Fruit fly (Drosophila melanogaster): ENCODE measurements around the gene CG12402.

The CG12402 gene

dm6 chr3R:14095428-14095827 is 12.7 kb downstream of the CG12402 start (continued):
- TF ChIP-seq Hand (GFP tag; optimal IDR thresholded peaks at IDR 0.05) (no peak), corto (GFP tag; optimal IDR thresholded peaks at IDR 0.05) (no peak), chm (GFP tag; IDR thresholded peaks at IDR 0.05) (no peak), CG5180 (GFP tag; optimal IDR thresholded peaks at IDR 0.05) (peak; percentile 43), CG14860 (GFP tag; IDR thresholded peaks at IDR 0.05; ENCODE audit: partially characterized antibody) (no peak), row (GFP tag; IDR thresholded peaks at IDR 0.05) (peak; percentile 63), dimm (GFP tag; IDR thresholded peaks at IDR 0.05) (no peak), gce (GFP tag; IDR thresholded peaks at IDR 0.05) (no peak), salm (tag; optimal IDR thresholded peaks at IDR 0.05) (peak; percentile 19), Bgb (GFP tag; IDR thresholded peaks at IDR 0.05; ENCODE audit: partially characterized antibody) (no peak), CG12219 (GFP tag; optimal IDR thresholded peaks at IDR 0.05) (peak; percentile 28), Six4 (GFP tag; optimal IDR thresholded peaks at IDR 0.05) (peak; percentile 21), CG10321 (GFP tag; IDR thresholded peaks at IDR 0.05) (no peak), trh (GFP tag; optimal IDR thresholded peaks at IDR 0.05) (no peak), hbn (GFP tag; IDR thresholded peaks at IDR 0.05; ENCODE audit: partially characterized antibody) (no peak), Vsx1 (GFP tag; optimal IDR thresholded peaks at IDR 0.05) (peak; percentile 39), ATbp (GFP tag; optimal IDR thresholded peaks at IDR 0.05) (peak; percentile 64), trem (tag; optimal IDR thresholded peaks at IDR 0.05) (peak; percentile 24), B-H2 (GFP tag; optimal IDR thresholded peaks at IDR 0.05) (no peak), Ptx1 (GFP tag; IDR thresholded peaks at IDR 0.05) (peak; percentile 76), CG9437 (GFP tag; optimal IDR thresholded peaks at IDR 0.05) (peak; percentile 31), CG15601 (tag; optimal IDR thresholded peaks at IDR 0.05) (peak; percentile 36), ci (GFP tag; IDR thresholded peaks at IDR 0.05) (no peak; the same call in 2 of the 3 replicates), CG2202 (tag; optimal IDR thresholded peaks at IDR 0.05) (no peak), aop (GFP tag; IDR thresholded peaks at IDR 0.05) (no peak), CG30020 (tag; optimal IDR thresholded peaks at IDR 0.05) (no peak), bcd (GFP tag; optimal IDR thresholded peaks at IDR 0.05) (no peak), az2 (GFP tag; optimal IDR thresholded peaks at IDR 0.05) (peak; percentile 41), Kr (GFP tag; optimal IDR thresholded peaks at IDR 0.05) (no peak), hkb (optimal IDR thresholded peaks at IDR 0.05) (no peak), hkb (GFP tag; IDR thresholded peaks at IDR 0.05) (peak; percentile 70), MBD-R2 (GFP tag; IDR thresholded peaks at IDR 0.05) (no peak; the same call in 1 of the 2 replicates), wdn (GFP tag; IDR thresholded peaks at IDR 0.05) (no peak), p53 (GFP tag; optimal IDR thresholded peaks at IDR 0.05) (no peak), CG11398 (GFP tag; optimal IDR thresholded peaks at IDR 0.05) (no peak), Myb (GFP tag; optimal IDR thresholded peaks at IDR 0.05) (no peak), zfh2 (GFP tag; optimal IDR thresholded peaks at IDR 0.05) (no peak), CG31365 (tag; optimal IDR thresholded peaks at IDR 0.05) (no peak), CG12104 (GFP tag; optimal IDR thresholded peaks at IDR 0.05) (peak; percentile 19), kah (GFP tag; optimal IDR thresholded peaks at IDR 0.05) (peak; percentile 17), CHES-1-like (GFP tag; optimal IDR thresholded peaks at IDR 0.05) (no peak), CG15696 (tag; optimal IDR thresholded peaks at IDR 0.05) (no peak), ewg (GFP tag; optimal IDR thresholded peaks at IDR 0.05) (no peak), Mes4 (GFP tag; optimal IDR thresholded peaks at IDR 0.05) (no peak), slou (GFP tag; optimal IDR thresholded peaks at IDR 0.05) (no peak), CG12744 (GFP tag; optimal IDR thresholded peaks at IDR 0.05) (no peak), Poxn (GFP tag; IDR thresholded peaks at IDR 0.05) (no peak), Nf-YC (tag; optimal IDR thresholded peaks at IDR 0.05) (peak; percentile 18), CG12236 (GFP tag; optimal IDR thresholded peaks at IDR 0.05) (no peak), CG13287 (GFP tag; IDR thresholded peaks at IDR 0.05; ENCODE audit: partially characterized antibody) (no peak), Hr39 (optimal IDR thresholded peaks at IDR 0.05) (no peak), Deaf1 (tag; optimal IDR thresholded peaks at IDR 0.05) (peak; percentile 33), kay (GFP tag; optimal IDR thresholded peaks at IDR 0.05) (no peak)
